Worm (Caenorhabditis elegans): Measurements from ENCODE around the gene cyp-14A3.

ce11 chrX:13227778-13228177 lies 46.2 kb downstream of the cyp-14A3 start:
- TF ChIP-seq nhr-12 (tag; optimal IDR thresholded peaks at IDR 0.05) (no peak), snpc-4 (tag; optimal IDR thresholded peaks at IDR 0.05) (no peak), lin-13 (tag; optimal IDR thresholded peaks at IDR 0.05) (no peak), elt-1 (tag; optimal IDR thresholded peaks at IDR 0.05; ENCODE audit: borderline replicate concordance, insufficient read depth) (no peak), nhr-2 (tag; optimal IDR thresholded peaks at IDR 0.05) (no peak), flh-1 (GFP tag; optimal IDR thresholded peaks at IDR 0.05) (no peak), bed-3 (GFP tag; optimal IDR thresholded peaks at IDR 0.05) (no peak), lsy-2 (tag; optimal IDR thresholded peaks at IDR 0.05) (no peak), ceh-39 (tag; optimal IDR thresholded peaks at IDR 0.05) (no peak), nhr-28 (tag; optimal IDR thresholded peaks at IDR 0.05) (no peak), unc-39 (tag; optimal IDR thresholded peaks at IDR 0.05) (no peak), ces-1 (GFP tag; optimal IDR thresholded peaks at IDR 0.05) (no peak)
